Worm (Caenorhabditis elegans): ENCODE results near the gene srh-237.

The srh-237 gene

DNA sequence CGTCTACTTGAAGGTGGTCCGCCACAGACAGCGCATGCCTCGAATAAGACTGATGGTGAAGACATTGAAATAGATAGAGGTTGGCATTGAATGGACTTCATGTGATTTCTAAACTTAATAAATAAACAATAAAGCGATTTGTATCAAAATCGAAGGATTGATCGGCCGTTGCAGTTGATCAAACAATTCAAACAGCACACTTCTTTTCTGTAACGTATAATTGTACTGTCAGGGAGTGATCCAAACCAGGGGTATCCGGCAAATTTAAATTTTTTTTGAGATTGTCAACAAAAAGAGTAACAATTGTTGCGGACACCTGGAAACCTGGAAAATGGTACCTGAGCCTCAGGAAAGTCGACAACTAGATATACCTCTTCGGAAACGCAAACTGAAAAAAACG is 14.3 kb downstream of the srh-237 start, which contains the start of gene nhr-248:
TSS of gene nhr-248 (minus strand) at position 101 of the 400 bp plus-strand sequence.
- no peak for TF ChIP-seq flh-1 (GFP tag; optimal IDR thresholded peaks at IDR 0.05)
- TF ChIP-seq hlh-1 (tag; optimal IDR thresholded peaks at IDR 0.05): no peak
- no peak for TF ChIP-seq blmp-1 (tag; optimal IDR thresholded peaks at IDR 0.05)
- no peak for TF ChIP-seq cnd-1 (tag; optimal IDR thresholded peaks at IDR 0.05)
- no peak for TF ChIP-seq ceh-39 (tag; optimal IDR thresholded peaks at IDR 0.05)
- no peak for TF ChIP-seq lin-13 (tag; optimal IDR thresholded peaks at IDR 0.05)
- TF ChIP-seq M03D4.4 (tag; optimal IDR thresholded peaks at IDR 0.05): no peak
- TF ChIP-seq lsy-2 (tag; optimal IDR thresholded peaks at IDR 0.05): no peak
- TF ChIP-seq mab-5 (tag; optimal IDR thresholded peaks at IDR 0.05): no peak

DNA sequence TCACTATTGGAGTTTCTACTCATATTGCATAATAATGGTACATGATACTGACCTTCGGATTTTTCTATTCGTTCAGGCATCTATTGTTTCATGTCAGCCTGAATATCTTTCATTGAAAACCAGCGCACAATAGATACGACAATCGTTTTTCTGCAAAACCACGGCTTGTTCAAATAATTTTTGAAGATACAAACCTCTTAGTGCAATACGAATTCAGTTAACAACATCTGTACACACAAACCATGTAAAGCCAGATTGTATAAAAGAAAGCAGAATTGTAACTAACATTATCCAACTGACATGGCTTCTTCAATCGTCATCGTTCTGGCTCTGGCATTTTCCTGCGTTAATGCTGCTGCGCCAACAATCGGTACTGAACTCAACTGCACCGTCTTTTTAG is 15.3 kb downstream of the srh-237 start, which contains the start of gene ZK218.7:
TSS of gene ZK218.7 (plus strand) at position 301 of the 400 bp plus-strand sequence.
- TF ChIP-seq flh-1 (GFP tag; optimal IDR thresholded peaks at IDR 0.05) (no peak), tbx-8 (GFP tag; optimal IDR thresholded peaks at IDR 0.05) (no peak), nhr-76 (tag; optimal IDR thresholded peaks at IDR 0.05) (no peak), bed-3 (GFP tag; optimal IDR thresholded peaks at IDR 0.05) (no peak), mls-2 (tag; optimal IDR thresholded peaks at IDR 0.05) (no peak), M03D4.4 (tag; optimal IDR thresholded peaks at IDR 0.05) (no peak), elt-1 (tag; optimal IDR thresholded peaks at IDR 0.05; ENCODE audit: borderline replicate concordance, insufficient read depth) (no peak), snpc-4 (tag; optimal IDR thresholded peaks at IDR 0.05) (no peak), unc-120 (tag; optimal IDR thresholded peaks at IDR 0.05; ENCODE audit: poor library complexity, severe bottlenecking) (no peak), sem-2 (GFP tag; optimal IDR thresholded peaks at IDR 0.05) (no peak), zip-8 (tag; optimal IDR thresholded peaks at IDR 0.05) (no peak), unc-62 (GFP tag; optimal IDR thresholded peaks at IDR 0.05) (no peak), lin-32 (GFP tag; optimal IDR thresholded peaks at IDR 0.05) (no peak), ham-2 (GFP tag; optimal IDR thresholded peaks at IDR 0.05) (no peak)

DNA sequence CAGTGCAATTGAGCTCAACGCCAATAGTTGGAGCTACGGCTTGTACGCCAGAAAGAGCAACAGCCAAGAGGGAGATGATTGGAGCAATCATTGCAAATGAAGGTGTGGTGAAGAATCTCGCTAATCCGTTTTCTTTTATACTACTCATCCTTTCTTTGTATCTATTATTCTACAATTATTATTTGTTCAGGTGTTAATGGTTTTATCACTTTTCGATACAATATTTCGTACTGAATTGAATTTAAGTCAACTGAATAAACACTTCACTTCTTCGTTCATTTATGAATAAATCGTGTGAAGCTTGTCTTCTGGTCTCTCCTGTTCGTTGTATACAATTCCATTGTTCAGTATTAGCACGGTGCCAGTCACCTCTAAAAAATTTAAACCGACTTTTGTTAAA is 18.1 kb downstream of the srh-237 start, which contains the start of gene ZK218.11:
TSS of gene ZK218.11 (minus strand) at position 101 of the 400 bp plus-strand sequence.
- TF ChIP-seq nhr-12 (tag; optimal IDR thresholded peaks at IDR 0.05) (no peak), lin-32 (GFP tag; optimal IDR thresholded peaks at IDR 0.05) (no peak), sem-2 (GFP tag; optimal IDR thresholded peaks at IDR 0.05) (no peak), drap-1 (GFP tag; optimal IDR thresholded peaks at IDR 0.05) (no peak), blmp-1 (tag; optimal IDR thresholded peaks at IDR 0.05) (no peak), elt-3 (tag; optimal IDR thresholded peaks at IDR 0.05) (no peak), ceh-83 (GFP tag; optimal IDR thresholded peaks at IDR 0.05) (no peak), snpc-4 (tag; optimal IDR thresholded peaks at IDR 0.05) (no peak), nhr-2 (tag; optimal IDR thresholded peaks at IDR 0.05) (no peak), zip-8 (tag; optimal IDR thresholded peaks at IDR 0.05) (no peak)

Measured in whole organism, mixed stage, embryonic.